Fruit fly (Drosophila melanogaster) whole organism, adult: ENCODE measurements around the gene Gug.

Experiments used
- CG11617 ChIP-seq: fragments of 200-800 bp; sonication (Bioruptor generic); optimal IDR thresholded peaks from 2 replicates; lab custom pipeline; 2017; ENCODE audit warnings: mild to moderate bottlenecking, missing biosample characterization, missing genetic modification reagents, missing genetic modification characterization
- CG14711 ChIP-seq: fragments of 200-800 bp; sonication (Bioruptor generic); optimal IDR thresholded peaks from 2 replicates; lab custom pipeline; 2018; ENCODE audit warnings: missing biosample characterization, mild to moderate bottlenecking, missing genetic modification characterization, moderate library complexity
- CG33017 ChIP-seq: fragments of 200-800 bp; sonication (Bioruptor generic); optimal IDR thresholded peaks from 2 replicates; lab custom pipeline; 2018; ENCODE audit warnings: missing biosample characterization, mild to moderate bottlenecking, missing genetic modification characterization, moderate library complexity
- CG5204 ChIP-seq: fragments of 200-800 bp; sonication (Bioruptor generic); optimal IDR thresholded peaks from 2 replicates; lab custom pipeline; 2016; ENCODE audit warnings: missing biosample characterization, missing genetic modification characterization
- CG7045 ChIP-seq: fragments of 200-800 bp; sonication (Bioruptor generic); optimal IDR thresholded peaks from 2 replicates; lab custom pipeline; 2017; ENCODE audit warnings: missing biosample characterization, mild to moderate bottlenecking, missing genetic modification characterization
- bab1 ChIP-seq: fragments of 200-800 bp; sonication (Bioruptor generic); optimal IDR thresholded peaks from 3 replicates; lab custom pipeline; 2019; ENCODE audit warnings: missing biosample characterization, mild to moderate bottlenecking, missing genetic modification characterization, moderate library complexity
- cnc ChIP-seq, 2 experiments: fragments of >200 bp; optimal IDR thresholded peaks; 2 replicates each; lab custom pipeline; 2017
- kay ChIP-seq: fragments of 200-800 bp; sonication (Bioruptor generic); peaks from one replicate; lab custom pipeline; 2016; ENCODE audit warnings: missing biosample characterization, missing genetic modification characterization, borderline replicate concordance
- pad ChIP-seq: fragments of 200-800 bp; sonication (Bioruptor generic); optimal IDR thresholded peaks from 3 replicates; lab custom pipeline; 2017; ENCODE audit warnings: missing biosample characterization, missing genetic modification characterization, mild to moderate bottlenecking, moderate library complexity, missing genetic modification reagents
- toe ChIP-seq: fragments of 200-800 bp; sonication (Bioruptor generic); optimal IDR thresholded peaks from 2 replicates; lab custom pipeline; 2016; ENCODE audit warnings: missing biosample characterization, missing genetic modification characterization

DNA sequence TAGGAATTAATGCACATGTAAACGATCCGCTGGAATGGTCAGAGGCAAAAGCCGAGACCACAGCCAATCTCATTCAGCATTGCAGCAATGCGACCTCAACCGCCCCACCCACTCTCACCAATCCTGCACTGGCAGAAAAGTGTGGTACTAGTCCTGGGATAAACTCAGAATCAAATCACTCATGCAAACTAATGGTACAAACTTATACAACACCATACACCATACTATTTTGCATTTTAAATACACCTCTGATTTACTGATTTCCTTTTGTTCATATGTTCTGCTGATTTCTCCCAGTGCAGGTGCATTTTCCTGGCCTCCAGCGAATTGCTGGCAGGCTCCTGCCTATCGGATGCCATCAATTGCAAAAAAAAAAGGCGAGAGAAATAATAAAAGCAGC lies 30.7 kb upstream of the Gug start:
- TF ChIP-seq bab1 (GFP tag; lab: Kevin White, UChicago) (no peak), pad (GFP tag; lab: Kevin White, UChicago) (no peak), cnc (optimal IDR thresholded peaks at IDR 0.05; lab: Kevin White, UChicago) (no peak), CG14711 (tag; lab: Kevin White, UChicago) (no peak), CG33017 (tag; lab: Kevin White, UChicago) (no peak), CG5204 (GFP tag; lab: Kevin White, UChicago) (no peak), CG11617 (no peak), CG7045 (no peak), kay (no peak), toe (no peak)
